Worm (Caenorhabditis elegans) whole organism, L3 larva: ENCODE data around the gene F46B3.23.

Source experiments
- ZK546.5 ChIP-seq: sonication (generic microtip); optimal IDR thresholded peaks from 2 replicates; lab custom pipeline; 2017; ENCODE audit warnings: missing biosample characterization, missing genetic modification characterization
- aly-2 ChIP-seq: fragments of 150-350 bp; optimal IDR thresholded peaks from 2 replicates; lab custom pipeline; 2014; ENCODE audit warnings: missing biosample characterization, missing genetic modification characterization
- ama-1 ChIP-seq: fragments of 150-350 bp; optimal IDR thresholded peaks from 2 replicates; lab custom pipeline; 2018
- ceh-16 ChIP-seq: sonication (generic microtip); optimal IDR thresholded peaks from 2 replicates; lab custom pipeline; 2017; ENCODE audit warnings: missing biosample characterization, missing genetic modification characterization
- ceh-28 ChIP-seq: fragments of 150-350 bp; optimal IDR thresholded peaks from 2 replicates; lab custom pipeline; 2014; ENCODE audit warnings: missing biosample characterization, missing genetic modification reagents, missing genetic modification characterization
- ceh-82 ChIP-seq: fragments of 150-350 bp; optimal IDR thresholded peaks from 2 replicates; lab custom pipeline; 2014; ENCODE audit warnings: missing biosample characterization, missing genetic modification characterization
- ceh-9 ChIP-seq: sonication (generic microtip); optimal IDR thresholded peaks from 2 replicates; lab custom pipeline; 2018; ENCODE audit warnings: missing biosample characterization, missing genetic modification characterization
- daf-12 ChIP-seq: fragments of 150-350 bp; optimal IDR thresholded peaks from 2 replicates; lab custom pipeline; 2014; ENCODE audit warnings: missing biosample characterization, missing genetic modification reagents, missing genetic modification characterization
- egl-27 ChIP-seq: sonication (generic microtip); optimal IDR thresholded peaks from 4 replicates; lab custom pipeline; 2017; ENCODE audit warnings: missing biosample characterization, missing genetic modification reagents, missing genetic modification characterization
- elt-2 ChIP-seq: sonication (generic microtip); optimal IDR thresholded peaks from 2 replicates; lab custom pipeline; 2016; ENCODE audit warnings: missing genetic modification reagents, mild to moderate bottlenecking, missing genetic modification characterization, missing compliant biosample characterization
- elt-3 ChIP-seq, 3 experiments: fragments of 150-350 bp in 1 of 3; sonication (generic microtip) in 2 of 3; optimal IDR thresholded peaks; 2 replicates in 2 of 3; 4 replicates in 1 of 3; lab custom pipeline; 2014 to 2017; ENCODE audit warnings: missing biosample characterization in 3 of 3, missing genetic modification characterization in 3 of 3
- eor-1 ChIP-seq, 2 experiments: fragments of 150-350 bp; optimal IDR thresholded peaks; 2 replicates each; lab custom pipeline; 2014 to 2018; ENCODE audit warnings: missing biosample characterization in 2 of 2, missing genetic modification characterization in 2 of 2
- fkh-10 ChIP-seq: sonication (generic microtip); optimal IDR thresholded peaks from 2 replicates; lab custom pipeline; 2017; ENCODE audit warnings: missing biosample characterization, missing genetic modification reagents, missing genetic modification characterization
- fkh-2 ChIP-seq: fragments of 150-350 bp; optimal IDR thresholded peaks from 2 replicates; lab custom pipeline; 2014; ENCODE audit warnings: missing biosample characterization, missing genetic modification reagents, missing genetic modification characterization
- fos-1 ChIP-seq: fragments of 150-350 bp; optimal IDR thresholded peaks from 2 replicates; lab custom pipeline; 2014; ENCODE audit warnings: missing biosample characterization, missing genetic modification characterization
- hmg-11 ChIP-seq: sonication (generic microtip); optimal IDR thresholded peaks from 2 replicates; lab custom pipeline; 2016; ENCODE audit warnings: missing genetic modification characterization, missing compliant biosample characterization
- jun-1 ChIP-seq: fragments of 150-350 bp; optimal IDR thresholded peaks from 2 replicates; lab custom pipeline; 2014; ENCODE audit warnings: missing biosample characterization, missing genetic modification reagents, missing genetic modification characterization
- lin-15B ChIP-seq: fragments of 150-350 bp; optimal IDR thresholded peaks from 2 replicates; lab custom pipeline; 2014; ENCODE audit warnings: missing biosample characterization, missing genetic modification characterization
- lin-39 ChIP-seq: fragments of 150-350 bp; optimal IDR thresholded peaks from 2 replicates; lab custom pipeline; 2018; ENCODE audit warnings: missing biosample characterization, missing genetic modification reagents, missing genetic modification characterization
- lsy-12 ChIP-seq: sonication (generic microtip); optimal IDR thresholded peaks from 2 replicates; lab custom pipeline; 2016; ENCODE audit warnings: mild to moderate bottlenecking, missing genetic modification characterization, missing compliant biosample characterization
- mdl-1 ChIP-seq: fragments of 150-350 bp; optimal IDR thresholded peaks from 2 replicates; lab custom pipeline; 2014; ENCODE audit warnings: missing biosample characterization, missing genetic modification characterization
- mml-1 ChIP-seq: fragments of 150-350 bp; sonication (generic microtip); optimal IDR thresholded peaks from 3 replicates; lab custom pipeline; 2014; ENCODE audit warnings: missing biosample characterization, missing genetic modification characterization
- nfya-1 ChIP-seq: sonication (generic microtip); optimal IDR thresholded peaks from 2 replicates; lab custom pipeline; 2017; ENCODE audit warnings: missing genetic modification characterization, mild to moderate bottlenecking, missing compliant biosample characterization, antibody characterized with exemption, moderate library complexity; ENCODE audit not compliant: insufficient read depth
- nhr-11 ChIP-seq: fragments of 150-350 bp; optimal IDR thresholded peaks from 2 replicates; lab custom pipeline; 2014; ENCODE audit warnings: missing biosample characterization, missing genetic modification characterization
- nhr-12 ChIP-seq: fragments of 150-350 bp; optimal IDR thresholded peaks from 2 replicates; lab custom pipeline; 2014; ENCODE audit warnings: missing biosample characterization, missing genetic modification characterization
- nhr-23 ChIP-seq: fragments of 150-350 bp; optimal IDR thresholded peaks from 2 replicates; lab custom pipeline; 2014; ENCODE audit warnings: missing biosample characterization, missing genetic modification reagents, missing genetic modification characterization
- nhr-237 ChIP-seq: fragments of 150-350 bp; optimal IDR thresholded peaks from 2 replicates; lab custom pipeline; 2014; ENCODE audit warnings: missing biosample characterization, missing genetic modification characterization
- nhr-25 ChIP-seq: sonication (generic microtip); optimal IDR thresholded peaks from 2 replicates; lab custom pipeline; 2017; ENCODE audit warnings: missing biosample characterization, missing genetic modification characterization
- nhr-43 ChIP-seq: sonication (generic microtip); optimal IDR thresholded peaks from 2 replicates; lab custom pipeline; 2016; ENCODE audit warnings: mild to moderate bottlenecking, missing genetic modification characterization, missing compliant biosample characterization; ENCODE audit not compliant: poor library complexity, severe bottlenecking
- nhr-67 ChIP-seq: fragments of 150-350 bp; optimal IDR thresholded peaks from 2 replicates; lab custom pipeline; 2014; ENCODE audit warnings: missing biosample characterization, missing genetic modification characterization
- nhr-76 ChIP-seq: fragments of 150-350 bp; sonication (generic microtip); optimal IDR thresholded peaks from 5 replicates; lab custom pipeline; 2014; ENCODE audit warnings: missing biosample characterization, missing genetic modification characterization
- nhr-77 ChIP-seq: fragments of 150-350 bp; optimal IDR thresholded peaks from 2 replicates; lab custom pipeline; 2014; ENCODE audit warnings: missing biosample characterization, missing genetic modification characterization
- pha-4 ChIP-seq: fragments of 150-350 bp; optimal IDR thresholded peaks from 2 replicates; lab custom pipeline; 2014; ENCODE audit warnings: missing biosample characterization, missing genetic modification reagents, missing genetic modification characterization
- pqm-1 ChIP-seq: fragments of 150-350 bp; optimal IDR thresholded peaks from 2 replicates; lab custom pipeline; 2017; ENCODE audit warnings: missing biosample characterization, missing genetic modification characterization, inconsistent platforms
- sea-2 ChIP-seq: fragments of 150-350 bp; sonication (generic microtip); optimal IDR thresholded peaks from 4 replicates; lab custom pipeline; 2014; ENCODE audit warnings: missing biosample characterization, missing genetic modification reagents, missing genetic modification characterization
- snpc-4 ChIP-seq: fragments of 150-350 bp; optimal IDR thresholded peaks from 2 replicates; lab custom pipeline; 2014; ENCODE audit warnings: missing biosample characterization, missing genetic modification characterization
- tbx-2 ChIP-seq: sonication (generic microtip); optimal IDR thresholded peaks from 2 replicates; lab custom pipeline; 2016; ENCODE audit warnings: mild to moderate bottlenecking, missing genetic modification characterization, missing compliant biosample characterization
- unc-39 ChIP-seq: sonication (generic microtip); optimal IDR thresholded peaks from 4 replicates; lab custom pipeline; 2017; ENCODE audit warnings: missing biosample characterization, missing genetic modification characterization
- unc-62 ChIP-seq: fragments of 150-350 bp; sonication (generic microtip); optimal IDR thresholded peaks from 4 replicates; lab custom pipeline; 2014; ENCODE audit warnings: missing biosample characterization, missing genetic modification reagents, missing genetic modification characterization
- zag-1 ChIP-seq: fragments of 150-350 bp; optimal IDR thresholded peaks from 2 replicates; lab custom pipeline; 2014; ENCODE audit warnings: missing biosample characterization, missing genetic modification characterization
- ztf-11 ChIP-seq: fragments of 150-350 bp; optimal IDR thresholded peaks from 2 replicates; lab custom pipeline; 2014; ENCODE audit warnings: missing biosample characterization, missing genetic modification characterization

Gene F46B3.23

DNA sequence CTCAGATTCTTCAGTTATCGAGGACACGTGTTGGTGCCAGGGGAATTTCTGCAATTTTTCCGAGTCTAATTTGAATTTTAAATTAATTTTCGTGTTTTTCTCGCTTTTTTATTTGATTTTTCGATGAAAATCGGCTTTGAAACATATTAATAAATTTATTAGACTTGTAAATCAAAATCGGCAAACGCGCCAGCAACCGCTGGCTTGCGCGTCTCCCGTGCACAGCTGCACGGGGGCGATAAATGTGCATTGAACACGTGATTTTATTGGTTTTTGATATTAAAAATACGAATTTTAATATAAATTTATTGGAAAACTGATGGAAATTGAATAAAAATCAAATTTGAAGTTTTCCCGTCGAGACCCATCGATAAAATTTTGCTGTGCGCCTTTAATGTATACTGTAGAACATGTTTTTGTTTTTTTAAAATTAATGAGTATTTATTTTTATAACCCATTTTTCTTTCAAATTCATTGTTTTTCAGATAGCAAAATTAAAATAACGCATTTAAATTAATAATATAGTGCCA, 25.9 kb downstream of the F46B3.23 start, which contains the start of gene F26F2.7 (continued):
- TF ChIP-seq tbx-2 (peak; percentile 65), nhr-77 (no peak), hmg-11 (tag; lab: Kevin White, UChicago) (peak; percentile 83), nhr-11 (tag; lab: Kevin White, UChicago) (no peak), mml-1 (no peak), lin-39 (peak; percentile 27)

DNA sequence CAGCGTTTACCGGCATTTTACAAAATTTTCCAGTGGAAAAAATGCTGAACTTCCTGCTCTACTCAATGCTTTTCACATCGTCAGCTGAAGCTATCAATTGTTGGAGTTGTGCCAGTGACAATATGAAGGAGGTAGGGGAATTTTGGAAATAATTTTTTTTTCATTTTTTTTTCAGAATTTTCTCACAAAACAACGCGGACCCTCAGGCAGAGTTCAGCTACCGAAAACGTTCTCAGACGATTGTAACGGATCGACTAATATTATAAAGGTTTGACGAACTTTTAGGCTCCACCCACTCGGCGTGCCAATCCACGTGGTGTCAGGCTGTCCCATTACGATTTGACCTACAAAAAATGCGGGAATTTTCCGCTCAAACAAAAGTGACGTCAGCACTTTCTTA, 27.0 kb downstream of the F46B3.23 start, which contains the start of gene F26F2.8:
TSS of gene F26F2.8 (plus strand) at position 13 of the 400 bp plus-strand sequence.
- TF ChIP-seq ceh-82 (tag; lab: Kevin White, UChicago) = no peak
- no peak for TF ChIP-seq mml-1
- no peak for TF ChIP-seq nhr-77
- TF ChIP-seq snpc-4 (tag; lab: Kevin White, UChicago) = no peak
- no peak for TF ChIP-seq elt-2
- TF ChIP-seq nfya-1 (tag; lab: Kevin White, UChicago) = no peak
- TF ChIP-seq tbx-2 = no peak
- no peak for TF ChIP-seq ceh-28 (tag; lab: Kevin White, UChicago)
- TF ChIP-seq ama-1 = no peak
- no peak for TF ChIP-seq nhr-237
- TF ChIP-seq nhr-67 (tag; lab: Kevin White, UChicago) = no peak
- TF ChIP-seq ceh-9 = no peak
- TF ChIP-seq unc-39 (tag; lab: Kevin White, UChicago) = no peak
- TF ChIP-seq pha-4 (tag; lab: Kevin White, UChicago) = no peak
- TF ChIP-seq, all 47 proteins: peak for 0

DNA sequence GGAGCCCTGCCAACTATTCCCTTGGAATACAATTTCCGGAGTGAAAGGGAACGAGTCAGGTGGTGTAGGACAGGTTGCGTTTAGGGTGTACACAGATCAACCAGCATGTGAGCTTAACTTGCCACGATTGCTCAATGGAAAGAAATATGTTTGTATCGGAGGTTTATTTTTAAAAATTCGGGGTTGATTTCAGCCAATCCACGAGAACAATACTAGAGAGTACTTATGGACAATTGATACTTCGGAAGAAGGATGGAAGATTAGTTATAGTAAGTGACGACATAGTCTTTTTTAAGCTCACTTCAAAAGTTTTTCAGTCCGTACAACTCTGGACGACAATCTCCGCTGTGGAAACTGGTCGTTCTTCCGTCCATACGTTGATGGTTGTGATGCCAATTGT, 31.6 kb downstream of the F46B3.23 start:
- TF ChIP-seq hmg-11 (tag; lab: Kevin White, UChicago) (no peak), pha-4 (tag; lab: Kevin White, UChicago) (no peak), fkh-2 (no peak), mdl-1 (tag; lab: Kevin White, UChicago) (no peak), egl-27 (tag; lab: Kevin White, UChicago) (no peak), elt-3 (tag; optimal IDR thresholded peaks at IDR 0.05; lab: Kevin White, UChicago) (no peak), eor-1 (tag; optimal IDR thresholded peaks at IDR 0.05; lab: Kevin White, UChicago) (no peak), nhr-43 (tag; lab: Kevin White, UChicago) (no peak), pqm-1 (tag; lab: Kevin White, UChicago) (no peak), ceh-82 (tag; lab: Kevin White, UChicago) (no peak), ceh-16 (tag; lab: Kevin White, UChicago) (no peak), nhr-23 (tag; lab: Kevin White, UChicago) (no peak), nhr-237 (no peak), lin-39 (no peak), jun-1 (no peak)

DNA sequence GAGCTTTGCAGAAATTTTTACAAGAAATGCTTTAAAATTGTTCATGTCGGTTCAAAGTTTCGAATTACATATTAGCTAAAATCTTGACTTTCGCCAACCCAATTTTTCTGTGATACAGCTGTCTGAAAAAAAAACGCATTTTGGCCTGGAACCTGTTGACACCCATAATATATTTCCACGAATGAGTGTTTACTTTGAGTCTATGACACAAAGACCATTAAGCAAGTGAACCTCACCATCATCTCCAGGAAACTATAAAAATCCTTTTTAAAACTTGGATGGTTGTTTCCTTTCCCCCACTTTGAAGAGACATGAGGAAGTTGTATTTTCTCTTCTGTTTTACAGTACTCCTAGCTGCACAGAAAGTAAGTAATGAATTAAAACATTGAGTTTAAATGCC, 32.2 kb downstream of the F46B3.23 start, which contains the start of gene clec-263:
TSS of gene clec-263 (plus strand) at position 301 of the 400 bp plus-strand sequence.
- TF ChIP-seq fos-1 (tag; lab: Kevin White, UChicago) (no peak), eor-1 (tag; optimal IDR thresholded peaks at IDR 0.05; lab: Kevin White, UChicago) (no peak), lsy-12 (no peak), aly-2 (tag; lab: Kevin White, UChicago) (no peak), fkh-2 (no peak), ztf-11 (tag; lab: Kevin White, UChicago) (no peak), ZK546.5 (tag; lab: Kevin White, UChicago) (no peak), snpc-4 (tag; lab: Kevin White, UChicago) (no peak), unc-39 (tag; lab: Kevin White, UChicago) (no peak), nhr-23 (tag; lab: Kevin White, UChicago) (no peak), ceh-16 (tag; lab: Kevin White, UChicago) (no peak), jun-1 (no peak), nhr-67 (tag; lab: Kevin White, UChicago) (no peak), nhr-12 (no peak), ceh-82 (tag; lab: Kevin White, UChicago) (no peak), ama-1 (no peak), egl-27 (tag; lab: Kevin White, UChicago) (no peak), pqm-1 (tag; lab: Kevin White, UChicago) (no peak), nhr-237 (no peak), daf-12 (tag; lab: Kevin White, UChicago) (no peak)

DNA sequence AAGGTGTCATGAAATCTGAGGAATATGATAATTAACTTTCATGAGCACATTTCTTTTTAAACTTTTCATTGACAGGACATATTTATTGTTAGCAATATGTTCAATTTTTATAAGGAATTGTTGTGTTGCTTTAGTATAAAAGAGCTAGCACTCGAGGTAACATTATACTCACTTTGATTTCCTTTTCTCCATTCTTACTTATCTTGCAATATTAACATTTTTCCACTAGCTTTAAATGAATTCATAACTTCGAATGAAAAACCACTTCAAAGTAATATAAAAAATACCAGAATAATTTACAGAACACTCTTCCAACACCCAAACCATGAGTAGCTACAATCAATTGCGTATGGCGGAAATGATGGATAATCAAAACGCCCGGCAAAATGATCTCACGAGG, 33.1 kb downstream of the F46B3.23 start, which contains the start of gene F26F2.5:
TSS of gene F26F2.5 (plus strand) at position 301 of the 400 bp plus-strand sequence.
- no peak for TF ChIP-seq nhr-76
- no peak for TF ChIP-seq ceh-28 (tag; lab: Kevin White, UChicago)
- TF ChIP-seq nhr-25 (tag; lab: Kevin White, UChicago) = no peak
- TF ChIP-seq jun-1 = no peak
- no peak for TF ChIP-seq tbx-2
- no peak for TF ChIP-seq sea-2 (GFP tag; lab: Kevin White, UChicago)
- no peak for TF ChIP-seq nhr-12
- no peak for TF ChIP-seq aly-2 (tag; lab: Kevin White, UChicago)
- TF ChIP-seq lin-15B (tag; lab: Kevin White, UChicago) = no peak
- no peak for TF ChIP-seq zag-1 (tag; lab: Kevin White, UChicago)
- TF ChIP-seq nhr-67 (tag; lab: Kevin White, UChicago) = no peak
- TF ChIP-seq ceh-16 (tag; lab: Kevin White, UChicago) = no peak
- TF ChIP-seq nhr-77 = no peak
- TF ChIP-seq nhr-43 (tag; lab: Kevin White, UChicago) = no peak
- TF ChIP-seq pqm-1 (tag; lab: Kevin White, UChicago) = no peak
- TF ChIP-seq fkh-10 = no peak
- no peak for TF ChIP-seq ceh-9
- TF ChIP-seq unc-62 = no peak
- no peak for TF ChIP-seq lsy-12
